Fruit fly (Drosophila melanogaster) Kc167 (cell line): ENCODE measurements around the gene Hsc70-4.

Experiments
- Myc ChIP-seq: fragments of >200 bp; optimal IDR thresholded peaks from 2 replicates; lab custom pipeline; 2017; ENCODE audit warnings: missing external identifiers
- Sin3A ChIP-seq: fragments of >200 bp; optimal IDR thresholded peaks from 2 replicates; lab custom pipeline; 2018; ENCODE audit warnings: missing external identifiers
- h ChIP-seq: fragments of >200 bp; optimal IDR thresholded peaks from 3 replicates; lab custom pipeline; 2018; ENCODE audit warnings: missing external identifiers
- insv ChIP-seq: fragments of >200 bp; optimal IDR thresholded peaks from 3 replicates; lab custom pipeline; 2018; ENCODE audit warnings: missing external identifiers
- psq ChIP-seq: fragments of >200 bp; optimal IDR thresholded peaks from 2 replicates; lab custom pipeline; 2017; ENCODE audit warnings: missing external identifiers
- ttk ChIP-seq: sonication (Bioruptor generic); optimal IDR thresholded peaks from 2 replicates; lab custom pipeline; 2017; ENCODE audit warnings: missing external identifiers

Gene Hsc70-4

DNA sequence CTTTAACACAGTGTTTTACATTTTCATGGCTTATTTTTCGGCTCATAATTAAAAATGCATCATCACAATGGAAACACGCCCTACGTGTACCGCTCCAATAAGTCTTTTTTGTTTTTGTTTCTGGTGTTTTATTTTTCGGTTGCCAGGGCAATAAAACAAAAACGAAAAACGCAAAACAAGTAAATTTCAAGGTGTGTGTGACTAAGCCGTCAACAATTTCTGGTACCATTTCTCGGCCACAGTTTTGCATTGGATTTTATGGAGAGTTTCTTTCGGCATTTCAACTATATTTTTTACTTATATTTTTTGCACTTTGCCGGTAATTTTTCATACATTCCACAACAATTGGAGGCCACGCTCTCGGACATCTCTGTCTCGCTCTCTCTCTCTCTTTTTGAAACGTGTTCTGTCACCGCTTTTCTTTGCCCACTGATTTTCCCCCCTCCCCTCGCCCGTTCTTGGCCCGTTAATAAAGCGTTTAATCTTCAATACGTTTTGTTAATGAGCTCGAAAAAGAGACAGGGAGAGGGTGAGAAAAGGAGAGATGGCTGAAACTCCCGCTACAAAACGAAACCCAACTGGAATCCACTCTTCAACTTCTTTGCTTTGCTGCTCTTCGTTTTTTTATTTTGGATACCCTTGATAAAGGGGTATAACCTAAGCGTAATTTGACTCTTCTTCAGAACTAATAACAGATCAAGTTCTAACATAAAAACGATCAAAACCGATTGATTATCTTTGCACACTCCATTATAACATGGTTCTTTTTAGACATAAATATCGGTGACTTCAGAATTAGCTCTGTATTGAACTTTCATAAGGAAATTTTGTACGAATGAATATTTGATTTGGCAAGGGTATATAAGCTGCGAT is 50.8 kb downstream of the Hsc70-4 start:
- no peak for TF ChIP-seq psq (lab: Kevin White, UChicago)
- TF ChIP-seq insv (lab: Kevin White, UChicago) = no peak
- no peak for TF ChIP-seq ttk (lab: Kevin White, UChicago)
- TF ChIP-seq h (lab: Kevin White, UChicago) = no peak
- TF ChIP-seq Sin3A (lab: Kevin White, UChicago) = no peak
- TF ChIP-seq Myc = no peak

DNA sequence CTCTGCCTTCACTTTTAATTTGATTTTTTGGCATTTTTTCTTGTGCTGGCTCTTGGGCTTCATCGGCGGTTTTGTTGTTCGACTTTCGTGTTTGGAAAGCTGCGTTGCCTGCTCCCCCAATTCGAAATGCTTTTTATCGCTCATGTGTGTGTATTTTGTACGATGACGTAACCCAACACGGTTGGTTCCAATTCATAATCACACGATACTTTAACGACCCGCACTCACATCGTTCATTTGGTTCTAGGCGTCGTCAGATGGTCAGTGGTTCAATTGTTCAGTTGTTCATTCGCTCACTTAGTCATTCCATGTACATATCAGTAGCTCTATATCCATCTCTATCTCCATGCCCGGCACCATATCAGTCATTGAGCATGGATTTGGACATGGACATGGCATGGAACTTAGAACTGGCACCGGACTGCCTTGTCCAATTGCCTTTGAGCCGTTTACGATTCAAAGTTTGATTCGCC is 51.4 kb downstream of the Hsc70-4 start:
- TF ChIP-seq psq (lab: Kevin White, UChicago) (no peak), Sin3A (lab: Kevin White, UChicago) (no peak), h (lab: Kevin White, UChicago) (no peak), insv (lab: Kevin White, UChicago) (no peak), Myc (no peak), ttk (lab: Kevin White, UChicago) (no peak)
